Worm (Caenorhabditis elegans) whole organism, L4/young adult: ENCODE results near the gene F47D12.9.
A peak's percentile ranks its signal among the peaks of the same experiment; 100 is the strongest.

Experiments used
- W03F9.2 ChIP-seq: fragments of 150-350 bp; optimal IDR thresholded peaks from 2 replicates; lab custom pipeline; 2014; ENCODE audit warnings: missing biosample characterization, missing genetic modification characterization
- dao-5 ChIP-seq: sonication (generic microtip); optimal IDR thresholded peaks from 2 replicates; lab custom pipeline; 2016; ENCODE audit warnings: missing genotype, missing genetic modification characterization, moderate library complexity, missing compliant biosample characterization
- him-1 ChIP-seq: sonication (generic microtip); optimal IDR thresholded peaks from 2 replicates; lab custom pipeline; 2016; ENCODE audit warnings: missing genotype, missing genetic modification reagents, missing genetic modification characterization, missing compliant biosample characterization

The F47D12.9 gene

ce11 chrIII:6287195-6287594 lies 16.0 kb downstream of the F47D12.9 start, which contains the start of gene F47D12.6:
TSS of gene F47D12.6 (minus strand) at chrIII:6287295.
- TF ChIP-seq W03F9.2 (tag; lab: Kevin White, UChicago) (no peak), dao-5 (tag; lab: Kevin White, UChicago) (no peak), him-1 (tag; lab: Kevin White, UChicago) (no peak)

- no peak for TF ChIP-seq him-1 (tag; lab: Kevin White, UChicago)
- TF ChIP-seq dao-5 (tag; lab: Kevin White, UChicago), result no peak
- no peak for TF ChIP-seq W03F9.2 (tag; lab: Kevin White, UChicago)
Observed at ce11 chrIII:6285890-6286289, 17.3 kb downstream of the F47D12.9 start, which contains the start of gene gadr-3. TSS of gene gadr-3 (minus strand) at chrIII:6285990.

- TF ChIP-seq dao-5 (tag; lab: Kevin White, UChicago) (no peak), him-1 (tag; lab: Kevin White, UChicago) (no peak), W03F9.2 (tag; lab: Kevin White, UChicago) (no peak)
Observed at ce11 chrIII:6283024-6283423, 20.2 kb downstream of the F47D12.9 start.

- peak; percentile 23 for TF ChIP-seq dao-5 (tag; lab: Kevin White, UChicago)
- peak; percentile 46 for TF ChIP-seq him-1 (tag; lab: Kevin White, UChicago)
- peak; percentile 69 for TF ChIP-seq W03F9.2 (tag; lab: Kevin White, UChicago)
Observed at ce11 chrIII:6280070-6280596, 23.0 kb downstream of the F47D12.9 start, which contains the start of gene hmg-1.2. TSS of gene hmg-1.2 (plus strand) at chrIII:6280380.

- TF ChIP-seq W03F9.2 (tag; lab: Kevin White, UChicago), result no peak
- no peak for TF ChIP-seq dao-5 (tag; lab: Kevin White, UChicago)
- TF ChIP-seq him-1 (tag; lab: Kevin White, UChicago), result no peak
Observed at ce11 chrIII:6279453-6279852, 23.7 kb downstream of the F47D12.9 start.

ce11 chrIII:6278301-6278827 lies 24.8 kb downstream of the F47D12.9 start, which contains the start of gene C18F10.7:
TSS of gene C18F10.7 (minus strand) at chrIII:6278351.
- TF ChIP-seq dao-5 (tag; lab: Kevin White, UChicago) (no peak), him-1 (tag; lab: Kevin White, UChicago) (no peak), W03F9.2 (tag; lab: Kevin White, UChicago) (peak; percentile 80)

- TF ChIP-seq him-1 (tag; lab: Kevin White, UChicago), result no peak
- no peak for TF ChIP-seq dao-5 (tag; lab: Kevin White, UChicago)
- TF ChIP-seq W03F9.2 (tag; lab: Kevin White, UChicago), result no peak
Observed at ce11 chrIII:6272868-6273267, 30.3 kb downstream of the F47D12.9 start, which contains the start of gene C18F10.2. TSS of gene C18F10.2 (plus strand) at chrIII:6273168.

- TF ChIP-seq W03F9.2 (tag; lab: Kevin White, UChicago), result no peak
- TF ChIP-seq him-1 (tag; lab: Kevin White, UChicago), result no peak
- no peak for TF ChIP-seq dao-5 (tag; lab: Kevin White, UChicago)
Observed at ce11 chrIII:6270277-6270676, 32.9 kb downstream of the F47D12.9 start, which contains the start of gene srg-3. TSS of gene srg-3 (minus strand) at chrIII:6270377.

ce11 chrIII:6268061-6268460 lies 35.1 kb downstream of the F47D12.9 start, which contains the start of gene srg-7:
TSS of gene srg-7 (minus strand) at chrIII:6268161.
- TF ChIP-seq him-1 (tag; lab: Kevin White, UChicago), result no peak
- no peak for TF ChIP-seq W03F9.2 (tag; lab: Kevin White, UChicago)
- TF ChIP-seq dao-5 (tag; lab: Kevin White, UChicago), result no peak

ce11 chrIII:6265911-6266310 lies 37.3 kb downstream of the F47D12.9 start, which contains the start of gene srg-6:
TSS of gene srg-6 (minus strand) at chrIII:6266011.
- TF ChIP-seq dao-5 (tag; lab: Kevin White, UChicago) (no peak), W03F9.2 (tag; lab: Kevin White, UChicago) (no peak), him-1 (tag; lab: Kevin White, UChicago) (no peak)

ce11 chrIII:6264447-6264846 lies 38.7 kb downstream of the F47D12.9 start, which contains the start of gene srg-5:
TSS of gene srg-5 (minus strand) at chrIII:6264547.
- TF ChIP-seq dao-5 (tag; lab: Kevin White, UChicago) (no peak), W03F9.2 (tag; lab: Kevin White, UChicago) (no peak), him-1 (tag; lab: Kevin White, UChicago) (no peak)

ce11 chrIII:6261985-6262384 lies 41.2 kb downstream of the F47D12.9 start, which contains the start of gene srg-4:
TSS of gene srg-4 (minus strand) at chrIII:6262085.
- TF ChIP-seq dao-5 (tag; lab: Kevin White, UChicago) (no peak), W03F9.2 (tag; lab: Kevin White, UChicago) (no peak), him-1 (tag; lab: Kevin White, UChicago) (no peak)

- TF ChIP-seq dao-5 (tag; lab: Kevin White, UChicago) (no peak), him-1 (tag; lab: Kevin White, UChicago) (no peak), W03F9.2 (tag; lab: Kevin White, UChicago) (no peak)
Observed at ce11 chrIII:6260115-6260514, 43.1 kb downstream of the F47D12.9 start, which contains the start of gene srg-2. TSS of gene srg-2 (minus strand) at chrIII:6260215.
